Fruit fly (Drosophila melanogaster): ENCODE measurements around the gene CG18814.

dm6 chr3L:16337739-16338138 lies 31.9 kb upstream of the CG18814 start:
- TF ChIP-seq pad (GFP tag; optimal IDR thresholded peaks at IDR 0.05) (no peak), cic (GFP tag; optimal IDR thresholded peaks at IDR 0.05) (no peak)
